Worm (Caenorhabditis elegans) whole organism, young adult: Measurements from ENCODE around the gene gbf-1.

Experiments
- B0035.1 ChIP-seq: sonication (generic microtip); optimal IDR thresholded peaks from 2 replicates; lab custom pipeline; 2016; ENCODE audit warnings: missing genetic modification characterization, mild to moderate bottlenecking, missing compliant biosample characterization, missing genotype, missing genetic modification reagents
- B0261.1 ChIP-seq: sonication (generic microtip); optimal IDR thresholded peaks from 2 replicates; lab custom pipeline; 2016; ENCODE audit warnings: mild to moderate bottlenecking, missing genetic modification characterization, moderate library complexity, missing compliant biosample characterization
- C06A6.2 ChIP-seq: fragments of 200-800 bp; sonication (Bioruptor generic); conservative IDR thresholded peaks from 2 replicates; pipeline ENCODE4 v1.3.6; 2022; ENCODE audit warnings: missing genetic modification characterization, missing compliant biosample characterization
- C17E4.6 ChIP-seq: fragments of 200-800 bp; sonication (Bioruptor generic); IDR thresholded peaks from 2 replicates; pipeline ENCODE4 v1.3.6; 2022; ENCODE audit warnings: missing genetic modification reagents, missing genetic modification characterization, missing compliant biosample characterization
- D2030.7 ChIP-seq: fragments of 200-800 bp; sonication (Bioruptor generic); IDR thresholded peaks from 2 replicates; pipeline ENCODE4 v1.3.6; 2022; ENCODE audit warnings: missing genetic modification reagents, missing genetic modification characterization, missing compliant biosample characterization
- F39B2.1 ChIP-seq: fragments of 200-800 bp; sonication (Bioruptor generic); IDR thresholded peaks from 2 replicates; pipeline ENCODE4 v1.3.6; 2022; ENCODE audit warnings: missing genetic modification reagents, missing genetic modification characterization, missing compliant biosample characterization
- akir-1 ChIP-seq: fragments of 200-800 bp; sonication (Bioruptor generic); optimal IDR thresholded peaks from 2 replicates; lab custom pipeline; 2018; ENCODE audit warnings: mild to moderate bottlenecking, missing genetic modification characterization, moderate library complexity, missing compliant biosample characterization
- bed-1 ChIP-seq: fragments of 200-800 bp; sonication (Bioruptor generic); IDR thresholded peaks from 2 replicates; pipeline ENCODE4 v1.3.6; 2022; ENCODE audit warnings: missing genetic modification reagents, missing genetic modification characterization, missing compliant biosample characterization
- cebp-1 ChIP-seq, 2 experiments: fragments of 200-800 bp in 1 of 2; sonication (Bioruptor generic) in 1 of 2; sonication (generic microtip) in 1 of 2; IDR thresholded peaks in 1 of 2; optimal IDR thresholded peaks in 1 of 2; 2 replicates each; pipeline versions ENCODE4 v1.3.6 to Lab custom; 2017 to 2022; ENCODE audit warnings: missing compliant biosample characterization in 2 of 2, missing genetic modification characterization in 2 of 2, mild to moderate bottlenecking in 1 of 2, missing genetic modification reagents in 1 of 2, moderate library complexity in 1 of 2
- ceh-58 ChIP-seq: fragments of 200-800 bp; sonication (Bioruptor generic); IDR thresholded peaks from 2 replicates; pipeline ENCODE4 v1.3.6; 2022; ENCODE audit warnings: missing genetic modification characterization, missing compliant biosample characterization
- dox-1 ChIP-seq: fragments of 200-800 bp; sonication (Bioruptor generic); IDR thresholded peaks from 2 replicates; pipeline ENCODE4 v1.3.6; 2022; ENCODE audit warnings: missing genetic modification reagents, missing genetic modification characterization, missing compliant biosample characterization
- dpff-1 ChIP-seq: sonication (generic microtip); optimal IDR thresholded peaks from 2 replicates; lab custom pipeline; 2017; ENCODE audit warnings: mild to moderate bottlenecking, missing genetic modification characterization, missing compliant biosample characterization
- dpl-1 ChIP-seq: fragments of 150-350 bp; optimal IDR thresholded peaks from 2 replicates; lab custom pipeline; 2014; ENCODE audit warnings: missing biosample characterization, missing genetic modification reagents, missing genetic modification characterization
- egl-18 ChIP-seq: fragments of 200-800 bp; sonication (Bioruptor generic); IDR thresholded peaks from 2 replicates; pipeline ENCODE4 v1.3.6; 2022; ENCODE audit warnings: missing genetic modification reagents, missing genetic modification characterization, missing compliant biosample characterization
- egrh-3 ChIP-seq: fragments of 200-800 bp; sonication (Bioruptor generic); IDR thresholded peaks from 2 replicates; pipeline ENCODE4 v1.3.6; 2022; ENCODE audit warnings: missing genetic modification reagents, missing genetic modification characterization, missing compliant biosample characterization
- fkh-3 ChIP-seq: sonication (generic microtip); optimal IDR thresholded peaks from 2 replicates; lab custom pipeline; 2016; ENCODE audit warnings: mild to moderate bottlenecking, missing genetic modification characterization, missing compliant biosample characterization
- hrde-1 ChIP-seq: sonication (generic microtip); optimal IDR thresholded peaks from 2 replicates; lab custom pipeline; 2016; ENCODE audit warnings: missing genetic modification characterization, mild to moderate bottlenecking, missing compliant biosample characterization, moderate library complexity, missing genotype, missing genetic modification reagents, borderline replicate concordance
- lin-26 ChIP-seq: fragments of 200-800 bp; sonication (Bioruptor generic); IDR thresholded peaks from 2 replicates; pipeline ENCODE4 v1.3.6; 2022; ENCODE audit warnings: missing genetic modification reagents, missing genetic modification characterization, missing compliant biosample characterization
- lsl-1 ChIP-seq: fragments of 200-800 bp; sonication (Bioruptor generic); optimal IDR thresholded peaks from 2 replicates; lab custom pipeline; 2018; ENCODE audit warnings: mild to moderate bottlenecking, missing genetic modification characterization, moderate library complexity, missing compliant biosample characterization
- lsy-27 ChIP-seq: sonication (generic microtip); optimal IDR thresholded peaks from 2 replicates; lab custom pipeline; 2017; ENCODE audit warnings: missing genetic modification characterization, mild to moderate bottlenecking, missing compliant biosample characterization, antibody characterized with exemption, missing genotype, borderline replicate concordance; ENCODE audit not compliant: insufficient read depth
- mes-4 ChIP-seq: sonication (generic microtip); optimal IDR thresholded peaks from 2 replicates; lab custom pipeline; 2016; ENCODE audit warnings: missing genotype, missing genetic modification characterization, missing compliant biosample characterization
- mxl-1 ChIP-seq: sonication (generic microtip); optimal IDR thresholded peaks from 2 replicates; lab custom pipeline; 2016; ENCODE audit warnings: missing genetic modification characterization, missing compliant biosample characterization
- nfya-1 ChIP-seq: sonication (generic microtip); optimal IDR thresholded peaks from 2 replicates; lab custom pipeline; 2017; ENCODE audit warnings: antibody characterized with exemption, missing compliant biosample characterization, missing genetic modification characterization, borderline replicate concordance; ENCODE audit not compliant: insufficient read depth
- nfyb-1 ChIP-seq: fragments of 200-800 bp; sonication (Bioruptor generic); IDR thresholded peaks from 2 replicates; pipeline ENCODE4 v1.3.6; 2022; ENCODE audit warnings: missing genetic modification reagents, missing genetic modification characterization, missing compliant biosample characterization
- sdz-38 ChIP-seq: sonication (generic microtip); optimal IDR thresholded peaks from 2 replicates; lab custom pipeline; 2016; ENCODE audit warnings: missing genotype, missing genetic modification characterization, missing compliant biosample characterization
- snpc-4 ChIP-seq, 5 experiments: fragments of 150-350 bp in 1 of 5; sonication (generic microtip) in 4 of 5; optimal IDR thresholded peaks; 2 replicates each; lab custom pipeline; 2014 to 2018; ENCODE audit warnings: missing genetic modification characterization in 5 of 5, missing biosample characterization in 3 of 5, antibody characterized with exemption in 2 of 5, mild to moderate bottlenecking in 2 of 5, missing compliant biosample characterization in 2 of 5, missing genotype in 2 of 5, moderate library complexity in 2 of 5, missing genetic modification reagents in 1 of 5
- zfh-2 ChIP-seq: fragments of 200-800 bp; sonication (Bioruptor generic); conservative IDR thresholded peaks from 2 replicates; pipeline ENCODE4 v1.3.6; 2022; ENCODE audit warnings: missing genetic modification reagents, missing genetic modification characterization, missing compliant biosample characterization

gbf-1 gene

ce11 chrIII:11703776-11704093 lies 69.7 kb downstream of the gbf-1 start, which contains the start of gene col-95:
col-95 (plus strand) TSS chrIII:11703994.
- TF ChIP-seq hrde-1 (tag; lab: Kevin White, UChicago) = no peak
- TF ChIP-seq ceh-58 (GFP tag; lab: Robert Waterston, UW) = no peak
- TF ChIP-seq nfya-1 = no peak
- TF ChIP-seq lsl-1 = no peak

ce11 chrIII:11703006-11703775 lies 70.3 kb downstream of the gbf-1 start:
- TF ChIP-seq egrh-3 (peak; percentile 52; the same call in 1 of the 2 replicates), nfya-1 (no peak), B0035.1 (tag; lab: Kevin White, UChicago) (no peak), mes-4 (no peak), lin-26 (0 out of 2 replicates have a peak, but pooled peaks have one; percentile 14), zfh-2 (GFP tag; lab: Robert Waterston, UW) (peak; percentile 81), fkh-3 (tag; lab: Kevin White, UChicago) (no peak), sdz-38 (tag; lab: Kevin White, UChicago) (no peak), snpc-4 (GFP tag; optimal IDR thresholded peaks at IDR 0.05; lab: Kevin White, UChicago) (no peak), snpc-4 (tag; optimal IDR thresholded peaks at IDR 0.05; lab: Kevin White, UChicago) (no peak), egl-18 (no peak), bed-1 (GFP tag; lab: Robert Waterston, UW) (no peak), mxl-1 (no peak), nfyb-1 (GFP tag; lab: Robert Waterston, UW) (no peak), dpl-1 (GFP tag; lab: Kevin White, UChicago) (no peak), C17E4.6 (GFP tag; lab: Robert Waterston, UW) (no peak), C06A6.2 (no peak), lsy-27 (tag; lab: Kevin White, UChicago) (no peak), B0261.1 (tag; lab: Kevin White, UChicago) (no peak), cebp-1 (GFP tag; IDR thresholded peaks at IDR 0.05; lab: Robert Waterston, UW) (no peak), cebp-1 (tag; optimal IDR thresholded peaks at IDR 0.05; lab: Kevin White, UChicago) (no peak), akir-1 (GFP tag; lab: Kevin White, UChicago) (no peak), F39B2.1 (GFP tag; lab: Robert Waterston, UW) (no peak)

- TF ChIP-seq dpff-1 (peak; percentile 58), zfh-2 (GFP tag; lab: Robert Waterston, UW) (peak; percentile 96), D2030.7 (0 out of 2 replicates have a peak, but pooled peaks have one; percentile 9), dox-1 (peak; percentile 33; the same call in 1 of the 2 replicates), ceh-58 (GFP tag; lab: Robert Waterston, UW) (no peak), egrh-3 (peak; percentile 98)
- TF ChIP-seq, all 124 proteins: peak for 5
Measured at ce11 chrIII:11701863-11702262, 71.6 kb downstream of the gbf-1 start.
